Worm (Caenorhabditis elegans) whole organism, L4 larva: Measurements from ENCODE around the gene fipr-14.

ENCODE experiments used
- F37D6.2 ChIP-seq: sonication (generic microtip); optimal IDR thresholded peaks from 2 replicates; lab custom pipeline; 2016; ENCODE audit warnings: mild to moderate bottlenecking, missing genetic modification characterization, missing compliant biosample characterization
- T26A8.4 ChIP-seq: fragments of 200-800 bp; sonication (Bioruptor generic); IDR thresholded peaks from 2 replicates; pipeline ENCODE4 v1.3.6; 2022; ENCODE audit warnings: missing genetic modification characterization, missing compliant biosample characterization
- ama-1 ChIP-seq: fragments of 150-350 bp; optimal IDR thresholded peaks from 2 replicates; lab custom pipeline; 2014; ENCODE audit warnings: inconsistent platforms, mixed read lengths
- dmd-8 ChIP-seq: fragments of 200-800 bp; sonication (Bioruptor generic); IDR thresholded peaks from 2 replicates; pipeline ENCODE4 v1.3.6; 2022; ENCODE audit warnings: missing genetic modification characterization, missing compliant biosample characterization
- lin-15B ChIP-seq: fragments of 150-350 bp; sonication (generic microtip); optimal IDR thresholded peaks from 3 replicates; lab custom pipeline; 2014; ENCODE audit warnings: missing biosample characterization, missing genetic modification characterization
- mep-1 ChIP-seq: fragments of 150-350 bp; sonication (generic microtip); optimal IDR thresholded peaks from 3 replicates; lab custom pipeline; 2014; ENCODE audit warnings: missing biosample characterization, missing genetic modification characterization
- sdz-12 ChIP-seq: fragments of 200-800 bp; sonication (Bioruptor generic); optimal IDR thresholded peaks from 2 replicates; lab custom pipeline; 2018; ENCODE audit warnings: mild to moderate bottlenecking, missing genetic modification characterization, missing compliant biosample characterization
- snpc-4 ChIP-seq: fragments of 150-350 bp; optimal IDR thresholded peaks from 2 replicates; lab custom pipeline; 2014; ENCODE audit warnings: missing biosample characterization, missing genetic modification characterization
- zag-1 ChIP-seq: fragments of 150-350 bp; optimal IDR thresholded peaks from 2 replicates; lab custom pipeline; 2014; ENCODE audit warnings: missing biosample characterization, missing genetic modification characterization

ce11 chrIV:10858300-10859016, 18.5 kb upstream of the fipr-14 start, which contains the start of the genes T11G6.2 and hars-1:
- TF ChIP-seq ama-1 (lab: Kevin White, UChicago) (no peak), zag-1 (no peak), F37D6.2 (tag; lab: Kevin White, UChicago) (no peak), lin-15B (tag; lab: Kevin White, UChicago) (no peak), snpc-4 (tag; lab: Kevin White, UChicago) (no peak), T26A8.4 (no peak), mep-1 (tag; lab: Kevin White, UChicago) (peak; percentile 34), dmd-8 (no peak), sdz-12 (no peak)
